Fruit fly (Drosophila melanogaster) whole organism, prepupa: ENCODE results near the gene Takl1.

Source experiments
- Blimp-1 ChIP-seq: fragments of 200-800 bp; sonication (Bioruptor generic); optimal IDR thresholded peaks from 3 replicates; lab custom pipeline; 2017; ENCODE audit warnings: missing biosample characterization, missing genetic modification characterization, mild to moderate bottlenecking, moderate library complexity, missing genetic modification reagents
- CG10669 ChIP-seq: fragments of 200-800 bp; sonication (Bioruptor generic); optimal IDR thresholded peaks from 3 replicates; lab custom pipeline; 2018; ENCODE audit warnings: missing biosample characterization, mild to moderate bottlenecking, missing genetic modification characterization, moderate library complexity
- CG11294 ChIP-seq: fragments of 200-800 bp; sonication (Bioruptor generic); IDR thresholded peaks from 2 replicates; pipeline ENCODE4 v1.3.6; 2022; ENCODE audit warnings: missing biosample characterization, missing genetic modification characterization
- CG15336 ChIP-seq: fragments of 200-800 bp; sonication (Bioruptor generic); IDR thresholded peaks from 2 replicates; pipeline ENCODE4 v1.3.6; 2022; ENCODE audit warnings: missing biosample characterization, missing genetic modification characterization
- CG1621 ChIP-seq: fragments of 200-800 bp; sonication (Bioruptor generic); optimal IDR thresholded peaks from 3 replicates; lab custom pipeline; 2018; ENCODE audit warnings: missing biosample characterization, mild to moderate bottlenecking, missing genetic modification characterization
- CG3032 ChIP-seq: fragments of 200-800 bp; optimal IDR thresholded peaks from 2 replicates; lab custom pipeline; 2019; ENCODE audit warnings: missing biosample characterization, mild to moderate bottlenecking, missing genetic modification characterization, moderate library complexity
- CG31627 ChIP-seq: fragments of 200-800 bp; sonication (Bioruptor generic); optimal IDR thresholded peaks from 3 replicates; lab custom pipeline; 2016; ENCODE audit warnings: missing biosample characterization, missing genetic modification characterization
- CG34406 ChIP-seq: fragments of 200-800 bp; sonication (Bioruptor generic); optimal IDR thresholded peaks from 3 replicates; lab custom pipeline; 2016; ENCODE audit warnings: missing biosample characterization, missing genetic modification characterization
- CG3919 ChIP-seq: fragments of 200-800 bp; sonication (Bioruptor generic); optimal IDR thresholded peaks from 3 replicates; lab custom pipeline; 2016; ENCODE audit warnings: missing biosample characterization, missing genetic modification characterization
- CG4318 ChIP-seq: fragments of 200-800 bp; sonication (Bioruptor generic); optimal IDR thresholded peaks from 3 replicates; lab custom pipeline; 2017; ENCODE audit warnings: missing biosample characterization, mild to moderate bottlenecking, missing genetic modification characterization
- CG6163 ChIP-seq: fragments of 200-800 bp; sonication (Bioruptor generic); IDR thresholded peaks from 3 replicates; pipeline ENCODE4 v1.3.6; 2022; ENCODE audit warnings: missing biosample characterization, missing genetic modification characterization
- CG6792 ChIP-seq: fragments of 200-800 bp; sonication (Bioruptor generic); optimal IDR thresholded peaks from 3 replicates; lab custom pipeline; 2016; ENCODE audit warnings: missing biosample characterization, missing genetic modification characterization
- CG6808 ChIP-seq: fragments of 200-800 bp; sonication (Bioruptor generic); optimal IDR thresholded peaks from 3 replicates; lab custom pipeline; 2017; ENCODE audit warnings: missing biosample characterization, missing genetic modification characterization, mild to moderate bottlenecking, moderate library complexity, missing genetic modification reagents
- CG6854 ChIP-seq: fragments of 200-800 bp; sonication (Bioruptor generic); optimal IDR thresholded peaks from 2 replicates; lab custom pipeline; 2017; ENCODE audit warnings: missing biosample characterization, mild to moderate bottlenecking, missing genetic modification characterization
- CG7368 ChIP-seq: fragments of 200-800 bp; sonication (Bioruptor generic); optimal IDR thresholded peaks from 3 replicates; lab custom pipeline; 2016; ENCODE audit warnings: missing biosample characterization, missing genetic modification characterization
- CG8119 ChIP-seq: fragments of 200-800 bp; sonication (Bioruptor generic); IDR thresholded peaks from 3 replicates; pipeline ENCODE4 v1.3.6; 2022; ENCODE audit warnings: missing biosample characterization, missing genetic modification characterization
- CG8632 ChIP-seq: fragments of 200-800 bp; sonication (Bioruptor generic); optimal IDR thresholded peaks from 3 replicates; lab custom pipeline; 2016; ENCODE audit warnings: missing biosample characterization, missing genetic modification characterization
- Eip78C ChIP-seq: fragments of 200-800 bp; sonication (Bioruptor generic); peaks from one replicate; lab custom pipeline; 2016; ENCODE audit warnings: missing biosample characterization, missing genetic modification characterization
- Gug ChIP-seq: fragments of 200-800 bp; sonication (Bioruptor generic); IDR thresholded peaks from 2 replicates; pipeline ENCODE4 v1.3.6; 2022; ENCODE audit warnings: missing biosample characterization, missing genetic modification characterization
- Hr38 ChIP-seq: sonication (Bioruptor generic); optimal IDR thresholded peaks from 2 replicates; lab custom pipeline; 2016; ENCODE audit warnings: missing biosample characterization, missing genetic modification characterization
- OdsH ChIP-seq: fragments of 200-800 bp; sonication (Bioruptor generic); optimal IDR thresholded peaks from 3 replicates; lab custom pipeline; 2016; ENCODE audit warnings: missing biosample characterization, missing genetic modification characterization
- Smox ChIP-seq: fragments of 200-800 bp; sonication (Bioruptor generic); optimal IDR thresholded peaks from 3 replicates; lab custom pipeline; 2016; ENCODE audit warnings: missing biosample characterization, missing genetic modification characterization
- cyc ChIP-seq: fragments of 200-800 bp; sonication (Bioruptor generic); optimal IDR thresholded peaks from 3 replicates; lab custom pipeline; 2016; ENCODE audit warnings: missing biosample characterization, missing genetic modification characterization
- dac ChIP-seq: fragments of 200-800 bp; sonication (Bioruptor generic); optimal IDR thresholded peaks from 2 replicates; lab custom pipeline; 2017; ENCODE audit warnings: missing biosample characterization, mild to moderate bottlenecking, missing genetic modification characterization
- fd59A ChIP-seq: fragments of 200-800 bp; sonication (Bioruptor generic); optimal IDR thresholded peaks from 2 replicates; lab custom pipeline; 2017; ENCODE audit warnings: missing biosample characterization, mild to moderate bottlenecking, missing genetic modification characterization, missing genetic modification reagents
- fd85E ChIP-seq: fragments of 200-800 bp; sonication (Bioruptor generic); optimal IDR thresholded peaks from 3 replicates; lab custom pipeline; 2016; ENCODE audit warnings: missing biosample characterization, missing genetic modification characterization
- lz ChIP-seq: fragments of 200-800 bp; sonication (Bioruptor generic); optimal IDR thresholded peaks from 3 replicates; lab custom pipeline; 2016; ENCODE audit warnings: missing biosample characterization, missing genetic modification characterization
- net ChIP-seq: fragments of 200-800 bp; sonication (Bioruptor generic); optimal IDR thresholded peaks from 3 replicates; lab custom pipeline; 2016; ENCODE audit warnings: missing biosample characterization, missing genetic modification characterization
- pdm3 ChIP-seq: fragments of 200-800 bp; sonication (Bioruptor generic); optimal IDR thresholded peaks from 3 replicates; lab custom pipeline; 2016; ENCODE audit warnings: missing biosample characterization, missing genetic modification characterization
- salr ChIP-seq, 2 experiments: fragments of 200-800 bp; sonication (Bioruptor generic); optimal IDR thresholded peaks; 3 replicates each; lab custom pipeline; 2016 to 2018; ENCODE audit warnings: missing biosample characterization in 2 of 2, missing genetic modification characterization in 2 of 2, mild to moderate bottlenecking in 1 of 2
- ss ChIP-seq, 2 experiments: fragments of 200-800 bp; sonication (Bioruptor generic); optimal IDR thresholded peaks; 2 replicates in 1 of 2; 3 replicates in 1 of 2; lab custom pipeline; 2017 to 2018; ENCODE audit warnings: mild to moderate bottlenecking in 2 of 2, missing biosample characterization in 2 of 2, missing genetic modification characterization in 2 of 2, moderate library complexity in 1 of 2
- topi ChIP-seq: fragments of 200-800 bp; sonication (Bioruptor generic); optimal IDR thresholded peaks from 3 replicates; lab custom pipeline; 2016; ENCODE audit warnings: missing biosample characterization, missing genetic modification characterization

Takl1 gene

DNA sequence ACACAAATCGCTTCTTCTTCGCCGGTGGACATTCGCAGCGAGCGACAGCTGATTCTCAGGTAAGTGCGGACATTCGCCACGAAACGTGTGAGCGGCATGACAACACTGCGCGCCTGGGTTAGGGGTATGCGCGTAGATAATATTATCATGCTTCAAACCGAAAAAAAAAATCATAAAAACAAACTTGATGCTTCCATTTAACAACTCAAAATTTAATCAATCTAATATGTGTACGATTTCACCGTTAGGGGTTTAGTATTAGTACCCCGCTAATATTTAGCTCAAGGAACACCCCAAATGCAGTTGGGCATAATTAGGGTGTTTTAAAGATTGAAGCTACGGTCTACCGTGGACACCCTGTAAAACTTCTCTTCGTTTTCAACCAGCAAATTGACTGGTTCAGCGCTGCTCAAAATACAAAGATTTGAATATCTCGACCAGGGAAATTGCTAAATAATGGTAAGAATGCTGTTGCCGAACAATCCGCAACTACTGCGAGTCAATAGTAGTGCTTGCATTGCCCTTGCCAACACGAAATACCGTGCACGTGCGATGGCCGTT lies 49.5 kb upstream of the Takl1 start, which contains the start of the genes CG17271 and RpS20 (continued):
- peak; percentile 63 for TF ChIP-seq CG6808
- peak; percentile 87 for TF ChIP-seq Gug (GFP tag; lab: Robert Waterston, UW)
- TF ChIP-seq CG10669 (GFP tag; lab: Kevin White, UChicago): peak; percentile 58
- peak; percentile 82 for TF ChIP-seq CG15336 (GFP tag; lab: Robert Waterston, UW)
- TF ChIP-seq CG34406 (GFP tag; lab: Kevin White, UChicago): peak; percentile 78
- no peak for TF ChIP-seq fd59A (GFP tag; lab: Kevin White, UChicago)
- peak; percentile 87 for TF ChIP-seq cyc (GFP tag; lab: Kevin White, UChicago)
- TF ChIP-seq CG8119 (GFP tag; lab: Robert Waterston, UW): peak; percentile 73
- peak; percentile 68 to 72 for TF ChIP-seq ss (GFP tag; optimal IDR thresholded peaks at IDR 0.05; lab: Kevin White, UChicago)
- TF ChIP-seq CG31627 (GFP tag; lab: Kevin White, UChicago): peak; percentile 93
- peak; percentile 87 for TF ChIP-seq lz (GFP tag; lab: Kevin White, UChicago)

DNA sequence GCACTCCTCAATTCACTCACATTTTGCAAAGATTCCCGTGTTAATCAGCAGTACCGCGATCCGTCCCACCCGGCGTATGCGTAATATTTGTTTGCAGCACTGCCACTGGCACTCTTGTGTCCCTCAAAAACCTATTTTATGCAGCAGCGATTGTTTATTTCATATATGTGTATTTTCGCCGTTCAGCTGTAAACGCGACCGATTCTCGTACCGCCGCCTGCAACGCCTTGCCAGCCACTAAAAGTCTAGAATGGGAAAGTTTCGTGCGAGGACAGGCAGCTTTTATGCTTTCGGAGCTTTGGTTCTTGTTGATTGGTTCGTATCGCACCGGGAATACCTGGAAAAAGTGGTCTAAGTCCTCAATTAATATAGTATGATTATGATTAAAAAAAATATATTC lies 46.3 kb upstream of the Takl1 start, which contains the start of gene CG17270:
TSS of gene CG17270 (minus strand) at position 241 of the 400 bp plus-strand sequence.
- TF ChIP-seq fd85E (GFP tag; lab: Kevin White, UChicago) (no peak), CG8632 (no peak), net (GFP tag; lab: Kevin White, UChicago) (no peak), CG15336 (GFP tag; lab: Robert Waterston, UW) (no peak), CG34406 (GFP tag; lab: Kevin White, UChicago) (no peak), topi (no peak), salr (GFP tag; optimal IDR thresholded peaks at IDR 0.05; lab: Kevin White, UChicago) (no peak), CG11294 (no peak), Blimp-1 (GFP tag; lab: Kevin White, UChicago) (no peak), Hr38 (no peak), lz (GFP tag; lab: Kevin White, UChicago) (no peak), OdsH (GFP tag; lab: Kevin White, UChicago) (no peak)

DNA sequence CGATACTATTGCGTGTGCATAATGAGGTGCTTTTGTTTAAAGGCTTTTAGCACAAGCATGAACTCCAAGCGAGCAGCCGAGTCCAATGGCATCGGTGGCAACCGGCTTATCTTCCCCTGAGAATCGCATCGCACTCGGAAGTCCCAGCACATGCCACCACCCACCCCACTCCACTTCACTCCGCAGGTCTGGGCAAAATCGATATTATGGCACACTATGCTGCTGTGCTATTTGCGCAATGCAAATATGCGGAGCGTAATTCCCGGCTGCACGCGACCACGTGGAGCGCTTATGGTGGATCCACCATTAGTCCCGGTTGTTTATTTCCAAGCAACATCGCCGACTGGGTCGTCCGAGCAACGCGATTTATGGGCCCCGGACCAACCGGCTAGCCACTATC lies 45.8 kb upstream of the Takl1 start:
- TF ChIP-seq CG6854 (GFP tag; lab: Kevin White, UChicago) (no peak), Eip78C (GFP tag; lab: Kevin White, UChicago) (peak; percentile 47)

DNA sequence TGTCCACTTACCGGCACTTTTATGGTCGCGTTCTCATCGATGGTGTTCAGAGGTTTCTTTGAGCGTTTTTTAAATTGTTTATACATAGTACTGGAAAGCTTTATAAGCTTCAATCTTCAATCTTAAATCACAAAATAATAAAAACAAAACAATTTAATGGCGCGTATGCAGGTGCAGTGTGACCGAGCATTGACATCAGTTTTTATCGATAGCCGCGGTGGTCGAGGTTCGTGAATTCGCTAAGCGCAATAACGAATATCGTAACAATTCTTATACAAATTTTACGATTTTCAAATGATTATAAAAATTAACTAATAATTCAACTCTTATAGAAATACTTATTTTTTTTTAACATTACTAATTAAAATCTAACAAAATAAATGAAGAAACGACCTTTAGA lies 43.6 kb upstream of the Takl1 start, which contains the start of gene Fancd2:
TSS of gene Fancd2 (minus strand) at position 183 of the 400 bp plus-strand sequence.
- TF ChIP-seq CG1621 (no peak), CG6792 (GFP tag; lab: Kevin White, UChicago) (no peak), fd85E (GFP tag; lab: Kevin White, UChicago) (no peak), Eip78C (GFP tag; lab: Kevin White, UChicago) (no peak), Smox (GFP tag; lab: Kevin White, UChicago) (no peak), CG3919 (GFP tag; lab: Kevin White, UChicago) (no peak), CG7368 (GFP tag; lab: Kevin White, UChicago) (no peak), net (GFP tag; lab: Kevin White, UChicago) (no peak), ss (GFP tag; optimal IDR thresholded peaks at IDR 0.05; lab: Kevin White, UChicago) (no peak), Hr38 (no peak), CG10669 (GFP tag; lab: Kevin White, UChicago) (no peak), CG34406 (GFP tag; lab: Kevin White, UChicago) (no peak), CG4318 (GFP tag; lab: Kevin White, UChicago) (no peak), salr (GFP tag; optimal IDR thresholded peaks at IDR 0.05; lab: Kevin White, UChicago) (no peak), CG6163 (GFP tag; lab: Robert Waterston, UW) (no peak), CG6854 (GFP tag; lab: Kevin White, UChicago) (no peak), pdm3 (GFP tag; lab: Kevin White, UChicago) (no peak), CG3032 (tag; lab: Kevin White, UChicago) (no peak), dac (GFP tag; lab: Kevin White, UChicago) (no peak)
